Fruit fly (Drosophila melanogaster): ENCODE data around the gene CG15739.
A peak's percentile ranks its signal among the peaks of the same experiment; 100 is the strongest.

The CG15739 gene

DNA sequence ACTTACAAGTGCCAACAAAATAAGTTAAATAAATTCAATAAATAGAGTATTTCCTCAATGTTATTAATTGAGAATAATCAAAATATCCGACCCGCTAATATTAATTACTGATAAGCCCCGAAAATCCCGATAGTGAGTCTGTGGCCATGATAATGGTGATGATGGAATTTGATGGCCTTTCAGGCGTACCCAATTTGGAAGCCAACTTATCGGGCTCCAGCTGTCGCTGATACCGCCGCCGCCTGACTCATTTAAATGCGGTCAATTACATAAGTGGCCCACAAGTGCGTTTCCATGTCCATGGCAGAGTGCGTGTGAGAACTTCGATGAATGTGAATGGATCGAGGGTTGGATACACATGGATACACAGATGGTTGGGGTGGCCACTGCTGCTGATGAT, 11.0 kb downstream of the CG15739 start:
- TF ChIP-seq Abd-B (GFP tag; optimal IDR thresholded peaks at IDR 0.05): no peak
- no peak for TF ChIP-seq klu (GFP tag; IDR thresholded peaks at IDR 0.05)
- TF ChIP-seq exex (tag; optimal IDR thresholded peaks at IDR 0.05): peak; percentile 85
- peak; percentile 57 for TF ChIP-seq sd (tag; optimal IDR thresholded peaks at IDR 0.05)
- peak; percentile 10 for TF ChIP-seq lilli (GFP tag; optimal IDR thresholded peaks at IDR 0.05)
- TF ChIP-seq CG6254 (GFP tag; optimal IDR thresholded peaks at IDR 0.05): no peak
- TF ChIP-seq tup (GFP tag; optimal IDR thresholded peaks at IDR 0.05): no peak
- TF ChIP-seq Ada2b (GFP tag; IDR thresholded peaks at IDR 0.05): no peak
- peak; percentile 51 for TF ChIP-seq sug (tag; optimal IDR thresholded peaks at IDR 0.05)
- TF ChIP-seq CG17328 (GFP tag; IDR thresholded peaks at IDR 0.05): no peak
- peak; percentile 28 for TF ChIP-seq Med (GFP tag)
- no peak for TF ChIP-seq CG3847 (GFP tag; IDR thresholded peaks at IDR 0.05)
- peak; percentile 58 for TF ChIP-seq CG34376 (GFP tag; optimal IDR thresholded peaks at IDR 0.05)
- peak; percentile 30 for TF ChIP-seq mirr (GFP tag; optimal IDR thresholded peaks at IDR 0.05)
- TF ChIP-seq MTF-1 (GFP tag; optimal IDR thresholded peaks at IDR 0.05; ENCODE audit: borderline replicate concordance): no peak
- TF ChIP-seq CG14014 (GFP tag; IDR thresholded peaks at IDR 0.05): no peak
- peak; percentile 31 for TF ChIP-seq grn (GFP tag; optimal IDR thresholded peaks at IDR 0.05)
- peak in 1 of 2 experiments; percentile 89 for TF ChIP-seq Pdp1 (GFP tag; optimal IDR thresholded peaks at IDR 0.05)

DNA sequence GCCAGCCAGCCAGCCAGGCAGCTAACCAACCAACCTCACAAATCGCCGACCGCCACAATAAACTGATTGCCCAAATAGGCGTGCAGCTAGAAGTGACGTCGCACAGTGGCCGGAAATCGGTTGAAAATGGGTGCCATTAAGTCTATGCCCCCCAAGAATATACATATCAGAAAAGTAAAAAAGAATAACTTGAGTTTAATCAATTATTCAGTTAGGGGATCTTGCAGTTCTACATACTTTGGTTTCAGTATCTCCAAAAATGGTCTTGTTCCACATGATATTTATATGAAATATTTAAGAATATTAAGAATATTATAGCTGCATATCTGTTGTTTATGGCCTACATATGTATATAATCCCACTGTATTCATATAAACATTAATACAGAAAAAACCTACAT, 12.2 kb downstream of the CG15739 start:
- TF ChIP-seq CG6854 (GFP tag; optimal IDR thresholded peaks at IDR 0.05) (peak; percentile 24), HmgD (GFP tag; optimal IDR thresholded peaks at IDR 0.05) (no peak), CG34422 (GFP tag; IDR thresholded peaks at IDR 0.05) (no peak), CG7839 (tag; optimal IDR thresholded peaks at IDR 0.05) (peak; percentile 20), pzg (GFP tag; optimal IDR thresholded peaks at IDR 0.05) (no peak), Max (GFP tag; optimal IDR thresholded peaks at IDR 0.05) (no peak), dan (GFP tag; IDR thresholded peaks at IDR 0.05) (no peak), Hsf (GFP tag; optimal IDR thresholded peaks at IDR 0.05) (no peak), disco-r (GFP tag; optimal IDR thresholded peaks at IDR 0.05) (no peak), CG9437 (GFP tag; optimal IDR thresholded peaks at IDR 0.05) (peak; percentile 16), CG13624 (GFP tag; optimal IDR thresholded peaks at IDR 0.05) (no peak), CG10543 (GFP tag; optimal IDR thresholded peaks at IDR 0.05) (peak; percentile 76), YL-1 (GFP tag; optimal IDR thresholded peaks at IDR 0.05) (no peak), CG4282 (GFP tag; optimal IDR thresholded peaks at IDR 0.05) (peak; percentile 16), Fer2 (tag; optimal IDR thresholded peaks at IDR 0.05) (peak; percentile 27), nerfin-1 (tag; optimal IDR thresholded peaks at IDR 0.05) (peak; percentile 0), CG31224 (GFP tag; IDR thresholded peaks at IDR 0.05) (0 out of 2 replicates have a peak, but pooled peaks have one; percentile 26), az2 (GFP tag; optimal IDR thresholded peaks at IDR 0.05) (peak; percentile 20), tna (GFP tag; IDR thresholded peaks at IDR 0.05; ENCODE audit: partially characterized antibody) (0 out of 2 replicates have a peak, but pooled peaks have one; percentile 25), MBD-R2 (GFP tag; IDR thresholded peaks at IDR 0.05) (peak; percentile 23; the same call in 1 of the 2 replicates), CG15514 (GFP tag; optimal IDR thresholded peaks at IDR 0.05) (peak; percentile 45), Sox100B (GFP tag; optimal IDR thresholded peaks at IDR 0.05) (peak; percentile 51), CG10209 (GFP tag; optimal IDR thresholded peaks at IDR 0.05) (peak; percentile 65), bowl (GFP tag; IDR thresholded peaks at IDR 0.05) (no peak), CG12104 (GFP tag; optimal IDR thresholded peaks at IDR 0.05) (peak; percentile 29), Med (GFP tag) (peak; percentile 73), CG7963 (GFP tag; IDR thresholded peaks at IDR 0.05; ENCODE audit: partially characterized antibody) (no peak), vvl (GFP tag; IDR thresholded peaks at IDR 0.05) (peak; percentile 52; the same call in 1 of the 2 replicates), Usf (GFP tag; optimal IDR thresholded peaks at IDR 0.05) (no peak), CG10654 (GFP tag; optimal IDR thresholded peaks at IDR 0.05) (no peak), unc-4 (GFP tag; IDR thresholded peaks at IDR 0.05; ENCODE audit: partially characterized antibody) (no peak), CG15696 (tag; optimal IDR thresholded peaks at IDR 0.05) (no peak), NfI (GFP tag; optimal IDR thresholded peaks at IDR 0.05) (peak; percentile 41)

Measured in whole organism, embryonic.